Fruit fly (Drosophila melanogaster) whole organism, embryonic: ENCODE measurements around the gene Ing3.

Experiments
- CG10366 ChIP-seq: fragments of 200-800 bp; sonication (Bioruptor generic); IDR thresholded peaks from 2 replicates; pipeline ENCODE4 v1.3.6; 2022; ENCODE audit warnings: missing biosample characterization, missing genetic modification characterization
- CG10979 ChIP-seq: fragments of 200-800 bp; sonication (Bioruptor generic); optimal IDR thresholded peaks from 2 replicates; lab custom pipeline; 2018; ENCODE audit warnings: missing biosample characterization, mild to moderate bottlenecking, missing genetic modification characterization, moderate library complexity
- CG11456 ChIP-seq: fragments of 200-800 bp; sonication (Bioruptor generic); IDR thresholded peaks from 3 replicates; pipeline ENCODE4 v1.3.6; 2022; ENCODE audit warnings: missing biosample characterization, missing genetic modification characterization
- CG11695 ChIP-seq: fragments of 200-800 bp; sonication (Bioruptor generic); IDR thresholded peaks from 3 replicates; pipeline ENCODE4 v1.3.6; 2022; ENCODE audit warnings: missing biosample characterization, missing genetic modification characterization
- CG12236 ChIP-seq: fragments of 200-800 bp; sonication (Bioruptor generic); optimal IDR thresholded peaks from 2 replicates; lab custom pipeline; 2016; ENCODE audit warnings: missing biosample characterization, missing genetic modification characterization
- CG12942 ChIP-seq: fragments of 200-800 bp; sonication (Bioruptor generic); optimal IDR thresholded peaks from 3 replicates; lab custom pipeline; 2016; ENCODE audit warnings: missing biosample characterization, missing genetic modification characterization
- CG13624 ChIP-seq: fragments of 200-800 bp; sonication (Bioruptor generic); optimal IDR thresholded peaks from 2 replicates; lab custom pipeline; 2016; ENCODE audit warnings: missing biosample characterization, missing genetic modification characterization
- CG13775 ChIP-seq: fragments of 200-800 bp; sonication (Bioruptor generic); optimal IDR thresholded peaks from 3 replicates; lab custom pipeline; 2017; ENCODE audit warnings: missing biosample characterization, mild to moderate bottlenecking, missing genetic modification characterization
- CG14441 ChIP-seq: fragments of 200-800 bp; sonication (Bioruptor generic); IDR thresholded peaks from 2 replicates; pipeline ENCODE4 v1.3.6; 2022; ENCODE audit warnings: missing biosample characterization, missing genetic modification characterization
- CG15601 ChIP-seq: fragments of 200-800 bp; sonication (Bioruptor generic); optimal IDR thresholded peaks from 3 replicates; lab custom pipeline; 2019; ENCODE audit warnings: missing biosample characterization, mild to moderate bottlenecking, missing genetic modification characterization, moderate library complexity
- CG15696 ChIP-seq: fragments of 200-800 bp; sonication (Bioruptor generic); optimal IDR thresholded peaks from 2 replicates; lab custom pipeline; 2019; ENCODE audit warnings: missing biosample characterization, mild to moderate bottlenecking, missing genetic modification characterization, moderate library complexity
- CG17829 ChIP-seq: fragments of 200-800 bp; optimal IDR thresholded peaks from 2 replicates; lab custom pipeline; 2019; ENCODE audit warnings: missing biosample characterization, mild to moderate bottlenecking, missing genetic modification characterization, moderate library complexity
- CG32772 ChIP-seq: fragments of 200-800 bp; sonication (Bioruptor generic); IDR thresholded peaks from 2 replicates; pipeline ENCODE4 v1.3.6; 2022; ENCODE audit warnings: missing biosample characterization, missing genetic modification characterization
- CG3281 ChIP-seq: fragments of 200-800 bp; sonication (Bioruptor generic); optimal IDR thresholded peaks from 3 replicates; lab custom pipeline; 2017; ENCODE audit warnings: missing biosample characterization, mild to moderate bottlenecking, missing genetic modification characterization
- CG34376 ChIP-seq: fragments of 200-800 bp; sonication (Bioruptor generic); optimal IDR thresholded peaks from 2 replicates; lab custom pipeline; 2018; ENCODE audit warnings: missing biosample characterization, mild to moderate bottlenecking, missing genetic modification characterization
- CG42726 ChIP-seq: fragments of 200-800 bp; sonication (Bioruptor generic); IDR thresholded peaks from 2 replicates; pipeline ENCODE4 v1.3.6; 2022; ENCODE audit warnings: missing biosample characterization, missing genetic modification characterization; ENCODE audit not compliant: partially characterized antibody
- CG4328 ChIP-seq: fragments of 200-800 bp; sonication (Bioruptor generic); optimal IDR thresholded peaks from 3 replicates; lab custom pipeline; 2017; ENCODE audit warnings: missing biosample characterization, missing genetic modification reagents, missing genetic modification characterization
- CG4360 ChIP-seq: fragments of 200-800 bp; sonication (Bioruptor generic); IDR thresholded peaks from 2 replicates; pipeline ENCODE4 v1.3.6; 2022; ENCODE audit warnings: missing biosample characterization, missing genetic modification characterization
- CG4707 ChIP-seq: fragments of 200-800 bp; sonication (Bioruptor generic); optimal IDR thresholded peaks from 2 replicates; lab custom pipeline; 2018; ENCODE audit warnings: missing biosample characterization, mild to moderate bottlenecking, missing genetic modification characterization, moderate library complexity
- CG4820 ChIP-seq: fragments of 200-800 bp; sonication (Bioruptor generic); optimal IDR thresholded peaks from 3 replicates; lab custom pipeline; 2016; ENCODE audit warnings: missing biosample characterization, missing genetic modification characterization
- CG9876 ChIP-seq: fragments of 200-800 bp; sonication (Bioruptor generic); optimal IDR thresholded peaks from 2 replicates; lab custom pipeline; 2016; ENCODE audit warnings: missing biosample characterization, missing genetic modification characterization
- CHES-1-like ChIP-seq: fragments of 200-800 bp; sonication (Bioruptor generic); optimal IDR thresholded peaks from 2 replicates; lab custom pipeline; 2016; ENCODE audit warnings: missing biosample characterization, missing genetic modification characterization
- CTCF ChIP-seq: fragments of 200-800 bp; sonication (Bioruptor generic); optimal IDR thresholded peaks from 2 replicates; lab custom pipeline; 2017; ENCODE audit warnings: missing biosample characterization, mild to moderate bottlenecking, missing genetic modification characterization, moderate library complexity
- Dad ChIP-seq: fragments of 200-800 bp; sonication (Bioruptor generic); optimal IDR thresholded peaks from 3 replicates; lab custom pipeline; 2016; ENCODE audit warnings: missing biosample characterization, missing genetic modification characterization
- Dp ChIP-seq: fragments of 200-800 bp; sonication (Bioruptor generic); optimal IDR thresholded peaks from 2 replicates; lab custom pipeline; 2018; ENCODE audit warnings: missing biosample characterization, mild to moderate bottlenecking, missing genetic modification characterization, moderate library complexity
- Fer1 ChIP-seq: fragments of 200-800 bp; sonication (Bioruptor generic); optimal IDR thresholded peaks from 2 replicates; lab custom pipeline; 2017; ENCODE audit warnings: missing biosample characterization, mild to moderate bottlenecking, missing genetic modification characterization
- Gsc ChIP-seq: fragments of 200-800 bp; sonication (Bioruptor generic); IDR thresholded peaks from 2 replicates; pipeline ENCODE4 v1.3.6; 2022; ENCODE audit warnings: missing biosample characterization, missing genetic modification characterization
- Gug ChIP-seq: fragments of 200-800 bp; sonication (Bioruptor generic); IDR thresholded peaks from 4 replicates; pipeline ENCODE4 v1.3.6; 2022; ENCODE audit warnings: missing biosample characterization, missing genetic modification characterization
- H2.0 ChIP-seq: fragments of 200-800 bp; sonication (Bioruptor generic); IDR thresholded peaks from 2 replicates; pipeline ENCODE4 v1.3.6; 2022; ENCODE audit warnings: missing biosample characterization, missing genetic modification characterization
- HLH54F ChIP-seq: fragments of 200-800 bp; sonication (Bioruptor generic); optimal IDR thresholded peaks from 3 replicates; lab custom pipeline; 2016; ENCODE audit warnings: missing biosample characterization, missing genetic modification characterization
- HmgD ChIP-seq: fragments of 200-800 bp; sonication (Bioruptor generic); optimal IDR thresholded peaks from 3 replicates; lab custom pipeline; 2016; ENCODE audit warnings: missing biosample characterization, missing genetic modification characterization
- Hmr ChIP-seq: fragments of 200-800 bp; sonication (Bioruptor generic); optimal IDR thresholded peaks from 3 replicates; lab custom pipeline; 2017; ENCODE audit warnings: mild to moderate bottlenecking, missing biosample characterization, missing genetic modification reagents, missing genetic modification characterization
- MBD-R2 ChIP-seq: fragments of 200-800 bp; sonication (Bioruptor generic); IDR thresholded peaks from 2 replicates; pipeline ENCODE4 v1.3.6; 2022; ENCODE audit warnings: missing biosample characterization, missing genetic modification characterization
- Meics ChIP-seq: fragments of 200-800 bp; sonication (Bioruptor generic); optimal IDR thresholded peaks from 2 replicates; lab custom pipeline; 2017; ENCODE audit warnings: missing biosample characterization, mild to moderate bottlenecking, missing genetic modification characterization
- Side ChIP-seq: fragments of 200-800 bp; sonication (Bioruptor generic); optimal IDR thresholded peaks from 2 replicates; lab custom pipeline; 2016; ENCODE audit warnings: missing biosample characterization, missing genetic modification characterization
- Trl ChIP-seq, 3 experiments: fragments of >200 bp in 2 of 3; fragments of 200-800 bp in 1 of 3; sonication (Bioruptor generic) in 1 of 3; optimal IDR thresholded peaks; 2 replicates in 1 of 3; 3 replicates in 2 of 3; lab custom pipeline; 2016 to 2017; ENCODE audit warnings: missing biosample characterization in 1 of 3, missing genetic modification characterization in 1 of 3
- YL-1 ChIP-seq: fragments of 200-800 bp; sonication (Bioruptor generic); optimal IDR thresholded peaks from 3 replicates; lab custom pipeline; 2017; ENCODE audit warnings: missing biosample characterization, mild to moderate bottlenecking, missing genetic modification characterization
- bcd ChIP-seq: fragments of 200-800 bp; sonication (Bioruptor generic); optimal IDR thresholded peaks from 2 replicates; lab custom pipeline; 2017; ENCODE audit warnings: missing biosample characterization, mild to moderate bottlenecking, missing genetic modification characterization
- cad ChIP-seq: fragments of >200 bp; optimal IDR thresholded peaks from 2 replicates; lab custom pipeline; 2017; ENCODE audit warnings: missing biosample characterization, missing genetic modification characterization
- cg ChIP-seq: fragments of 200-800 bp; sonication (Bioruptor generic); optimal IDR thresholded peaks from 3 replicates; lab custom pipeline; 2019; ENCODE audit warnings: missing biosample characterization, mild to moderate bottlenecking, missing genetic modification characterization, moderate library complexity
- chif ChIP-seq, 2 experiments: fragments of 200-800 bp; sonication (Bioruptor generic); optimal IDR thresholded peaks; 3 replicates each; lab custom pipeline; 2016; ENCODE audit warnings: missing biosample characterization in 2 of 2, missing genetic modification characterization in 2 of 2
- chn ChIP-seq: fragments of 200-800 bp; sonication (Bioruptor generic); optimal IDR thresholded peaks from 2 replicates; lab custom pipeline; 2016; ENCODE audit warnings: missing biosample characterization, missing genetic modification characterization
- gro ChIP-seq: fragments of 200-800 bp; sonication (Bioruptor generic); optimal IDR thresholded peaks from 2 replicates; lab custom pipeline; 2016; ENCODE audit warnings: missing biosample characterization, missing genetic modification characterization
- hbn ChIP-seq: fragments of 200-800 bp; sonication (Bioruptor generic); IDR thresholded peaks from 2 replicates; pipeline ENCODE4 v1.3.6; 2022; ENCODE audit warnings: missing biosample characterization, missing genetic modification characterization; ENCODE audit not compliant: partially characterized antibody
- lbe ChIP-seq: fragments of 200-800 bp; sonication (Bioruptor generic); optimal IDR thresholded peaks from 2 replicates; lab custom pipeline; 2016; ENCODE audit warnings: missing biosample characterization, mild to moderate bottlenecking, missing genetic modification characterization
- lilli ChIP-seq: fragments of 200-800 bp; sonication (Bioruptor generic); optimal IDR thresholded peaks from 3 replicates; lab custom pipeline; 2016; ENCODE audit warnings: missing biosample characterization, missing genetic modification characterization
- maf-S ChIP-seq: fragments of 200-800 bp; sonication (Bioruptor generic); optimal IDR thresholded peaks from 2 replicates; lab custom pipeline; 2016; ENCODE audit warnings: missing biosample characterization, missing genetic modification characterization
- pum ChIP-seq: fragments of 200-800 bp; sonication (Bioruptor generic); optimal IDR thresholded peaks from 2 replicates; lab custom pipeline; 2016; ENCODE audit warnings: missing biosample characterization, missing genetic modification characterization
- sqz ChIP-seq: fragments of 200-800 bp; sonication (Bioruptor generic); optimal IDR thresholded peaks from 3 replicates; lab custom pipeline; 2018; ENCODE audit warnings: missing biosample characterization, mild to moderate bottlenecking, missing genetic modification characterization

Gene Ing3

dm6 chrX:18646855-18647699 lies 5.8 kb downstream of the Ing3 start, which contains the start of gene Rip11 (continued):
- TF ChIP-seq Dp (GFP tag; lab: Kevin White, UChicago) (no peak), CG11695 (GFP tag; lab: Robert Waterston, UW) (peak; percentile 39; the same call in 1 of the 3 replicates), CG13624 (peak; percentile 58), pum (GFP tag; lab: Kevin White, UChicago) (no peak), CHES-1-like (peak; percentile 50), CG17829 (tag; lab: Kevin White, UChicago) (no peak), maf-S (GFP tag; lab: Kevin White, UChicago) (peak; percentile 16), CG3281 (peak; percentile 9), Gsc (GFP tag; lab: Robert Waterston, UW) (no peak), sqz (GFP tag; lab: Kevin White, UChicago) (peak; percentile 80), CG32772 (GFP tag; lab: Robert Waterston, UW) (peak; percentile 77), cad (GFP tag; lab: Kevin White, UChicago) (no peak), CG9876 (GFP tag; lab: Kevin White, UChicago) (no peak), CG4328 (GFP tag; lab: Kevin White, UChicago) (peak; percentile 50), lbe (GFP tag; lab: Kevin White, UChicago) (peak; percentile 46), Hmr (GFP tag; lab: Kevin White, UChicago) (peak; percentile 39), CG15601 (tag; lab: Kevin White, UChicago) (no peak), Dad (GFP tag; lab: Kevin White, UChicago) (peak; percentile 4), lilli (peak; percentile 42), CG10366 (GFP tag; lab: Robert Waterston, UW) (peak; percentile 88), CTCF (GFP tag; lab: Kevin White, UChicago) (peak; percentile 29), CG12942 (GFP tag; lab: Kevin White, UChicago) (no peak), Fer1 (GFP tag; lab: Kevin White, UChicago) (peak; percentile 34), chn (GFP tag; lab: Kevin White, UChicago) (no peak), CG15696 (tag; lab: Kevin White, UChicago) (peak; percentile 5), CG14441 (peak; percentile 39; the same call in 1 of the 2 replicates), CG4820 (GFP tag; lab: Kevin White, UChicago) (no peak), H2.0 (GFP tag; lab: Robert Waterston, UW) (peak; percentile 36), CG4707 (GFP tag; lab: Kevin White, UChicago) (no peak), hbn (GFP tag; lab: Robert Waterston, UW) (0 out of 2 replicates have a peak, but pooled peaks have one; percentile 12), CG42726 (GFP tag; lab: Robert Waterston, UW) (peak; percentile 59), HLH54F (no peak), Gug (GFP tag; lab: Robert Waterston, UW) (peak; percentile 55; the same call in 2 of the 4 replicates), Trl (optimal IDR thresholded peaks at IDR 0.05; lab: Kevin White, UChicago) (peak in 1 of 2 experiments; percentile 35), Trl (GFP tag; optimal IDR thresholded peaks at IDR 0.05; lab: Kevin White, UChicago) (peak; percentile 7), gro (GFP tag; lab: Kevin White, UChicago) (peak; percentile 7), YL-1 (peak; percentile 10), bcd (peak; percentile 11), chif (GFP tag; optimal IDR thresholded peaks at IDR 0.05; lab: Kevin White, UChicago) (peak in 1 of 2 experiments; percentile 3), Side (GFP tag; lab: Kevin White, UChicago) (peak; percentile 28), HmgD (peak; percentile 22), CG11456 (GFP tag; lab: Robert Waterston, UW) (peak; percentile 62; the same call in 1 of the 3 replicates), CG13775 (GFP tag; lab: Kevin White, UChicago) (no peak), MBD-R2 (GFP tag; lab: Robert Waterston, UW) (peak; percentile 15), CG12236 (GFP tag; lab: Kevin White, UChicago) (no peak), CG10979 (tag; lab: Kevin White, UChicago) (no peak), CG4360 (GFP tag; lab: Robert Waterston, UW) (peak; percentile 85), CG34376 (GFP tag; lab: Kevin White, UChicago) (peak; percentile 16), Meics (peak; percentile 20), cg (peak; percentile 61)
